Fruit fly (Drosophila melanogaster): Measurements from ENCODE around the gene Dhc16F.

Gene Dhc16F

dm6 chrX:18084614-18085469 is 20.6 kb downstream of the Dhc16F start (continued):
- TF ChIP-seq crol (GFP tag; IDR thresholded peaks at IDR 0.05) (peak; percentile 80), Atf6 (GFP tag; IDR thresholded peaks at IDR 0.05) (no peak), fd102C (GFP tag; optimal IDR thresholded peaks at IDR 0.05) (no peak), kni (GFP tag; optimal IDR thresholded peaks at IDR 0.05) (no peak), YL-1 (GFP tag; optimal IDR thresholded peaks at IDR 0.05) (no peak), H15 (GFP tag; IDR thresholded peaks at IDR 0.05) (no peak), D19A (tag; optimal IDR thresholded peaks at IDR 0.05) (peak; percentile 86), her (GFP tag; optimal IDR thresholded peaks at IDR 0.05) (peak; percentile 24), wor (GFP tag; IDR thresholded peaks at IDR 0.05) (no peak), Adf1 (GFP tag; IDR thresholded peaks at IDR 0.05) (peak; percentile 32; the same call in 1 of the 2 replicates), tx (GFP tag; optimal IDR thresholded peaks at IDR 0.05) (no peak), H2.0 (GFP tag; IDR thresholded peaks at IDR 0.05) (no peak), jigr1 (GFP tag; IDR thresholded peaks at IDR 0.05) (no peak), CG9437 (GFP tag; optimal IDR thresholded peaks at IDR 0.05) (no peak), caup (GFP tag; optimal IDR thresholded peaks at IDR 0.05; ENCODE audit: severe bottlenecking) (no peak), CG2712 (tag; optimal IDR thresholded peaks at IDR 0.05) (no peak), lilli (GFP tag; optimal IDR thresholded peaks at IDR 0.05) (no peak), CG13123 (GFP tag; optimal IDR thresholded peaks at IDR 0.05) (no peak), trh (GFP tag; optimal IDR thresholded peaks at IDR 0.05) (no peak), ind (GFP tag; optimal IDR thresholded peaks at IDR 0.05) (no peak), pan (optimal IDR thresholded peaks at IDR 0.05) (no peak), pan (GFP tag; optimal IDR thresholded peaks at IDR 0.05 in 1 of 2, IDR thresholded peaks at IDR 0.05 in 1 of 2) (no peak), CG32532 (GFP tag; IDR thresholded peaks at IDR 0.05) (no peak), gem (tag; optimal IDR thresholded peaks at IDR 0.05) (no peak), CG15073 (GFP tag; optimal IDR thresholded peaks at IDR 0.05) (no peak), CG3065 (GFP tag; optimal IDR thresholded peaks at IDR 0.05) (peak; percentile 83), Ssrp (tag; optimal IDR thresholded peaks at IDR 0.05) (no peak), CG10543 (GFP tag; optimal IDR thresholded peaks at IDR 0.05) (no peak), CG11093 (GFP tag; IDR thresholded peaks at IDR 0.05) (no peak), CG2199 (GFP tag; IDR thresholded peaks at IDR 0.05) (peak; percentile 11; the same call in 1 of the 3 replicates), Hr3 (GFP tag; optimal IDR thresholded peaks at IDR 0.05) (no peak), CG16815 (GFP tag; optimal IDR thresholded peaks at IDR 0.05) (no peak), C15 (GFP tag; IDR thresholded peaks at IDR 0.05) (no peak), Sox100B (GFP tag; optimal IDR thresholded peaks at IDR 0.05) (no peak), NfI (GFP tag; optimal IDR thresholded peaks at IDR 0.05) (no peak), Oaz (GFP tag; IDR thresholded peaks at IDR 0.05) (no peak), CG7271 (tag; optimal IDR thresholded peaks at IDR 0.05) (no peak), CG10462 (GFP tag; optimal IDR thresholded peaks at IDR 0.05) (no peak), Eip74EF (GFP tag; optimal IDR thresholded peaks at IDR 0.05) (no peak), Rfx (GFP tag; IDR thresholded peaks at IDR 0.05) (no peak), zfh1 (GFP tag; IDR thresholded peaks at IDR 0.05) (peak; percentile 15; the same call in 1 of the 3 replicates), MBD-R2 (GFP tag; IDR thresholded peaks at IDR 0.05) (no peak), yki (optimal IDR thresholded peaks at IDR 0.05) (no peak), CG4617 (GFP tag; optimal IDR thresholded peaks at IDR 0.05; ENCODE audit: borderline replicate concordance) (no peak), Opbp (GFP tag; IDR thresholded peaks at IDR 0.05; ENCODE audit: partially characterized antibody) (0 out of 3 replicates have a peak, but pooled peaks have one; percentile 7), CG7745 (tag; optimal IDR thresholded peaks at IDR 0.05) (no peak), CG3726 (GFP tag; IDR thresholded peaks at IDR 0.05) (no peak), CG17568 (GFP tag; optimal IDR thresholded peaks at IDR 0.05) (no peak), exex (tag; optimal IDR thresholded peaks at IDR 0.05) (no peak), CG12744 (GFP tag; optimal IDR thresholded peaks at IDR 0.05) (no peak)
